Fruit fly (Drosophila melanogaster) whole organism, adult: ENCODE data around the gene CG43094.
A peak's percentile ranks its signal among the peaks of the same experiment; 100 is the strongest.

ENCODE experiments used
- CG11617 ChIP-seq: fragments of 200-800 bp; sonication (Bioruptor generic); optimal IDR thresholded peaks from 2 replicates; lab custom pipeline; 2017; ENCODE audit warnings: mild to moderate bottlenecking, missing biosample characterization, missing genetic modification reagents, missing genetic modification characterization
- CG12768 ChIP-seq: fragments of 200-800 bp; sonication (Bioruptor generic); optimal IDR thresholded peaks from 2 replicates; lab custom pipeline; 2017; ENCODE audit warnings: missing biosample characterization, missing genetic modification characterization, mild to moderate bottlenecking, moderate library complexity, missing genetic modification reagents
- CG14711 ChIP-seq: fragments of 200-800 bp; sonication (Bioruptor generic); optimal IDR thresholded peaks from 2 replicates; lab custom pipeline; 2018; ENCODE audit warnings: missing biosample characterization, mild to moderate bottlenecking, missing genetic modification characterization, moderate library complexity
- CG1620 ChIP-seq: fragments of 200-800 bp; sonication (Bioruptor generic); optimal IDR thresholded peaks from 2 replicates; lab custom pipeline; 2016; ENCODE audit warnings: missing biosample characterization, missing genetic modification characterization
- CG33017 ChIP-seq: fragments of 200-800 bp; sonication (Bioruptor generic); optimal IDR thresholded peaks from 2 replicates; lab custom pipeline; 2018; ENCODE audit warnings: missing biosample characterization, mild to moderate bottlenecking, missing genetic modification characterization, moderate library complexity
- CG5204 ChIP-seq: fragments of 200-800 bp; sonication (Bioruptor generic); optimal IDR thresholded peaks from 2 replicates; lab custom pipeline; 2016; ENCODE audit warnings: missing biosample characterization, missing genetic modification characterization
- CG7101 ChIP-seq: fragments of 200-800 bp; sonication (Bioruptor generic); optimal IDR thresholded peaks from 2 replicates; lab custom pipeline; 2018; ENCODE audit warnings: missing biosample characterization, mild to moderate bottlenecking, missing genetic modification characterization, moderate library complexity
- Clk ChIP-seq: fragments of 200-800 bp; sonication (Bioruptor generic); optimal IDR thresholded peaks from 2 replicates; lab custom pipeline; 2017; ENCODE audit warnings: missing biosample characterization, missing genetic modification characterization
- Hr96 ChIP-seq: fragments of 200-800 bp; sonication (Bioruptor generic); optimal IDR thresholded peaks from 2 replicates; lab custom pipeline; 2016; ENCODE audit warnings: missing biosample characterization, missing genetic modification characterization
- Mnt ChIP-seq: fragments of 200-800 bp; sonication (Bioruptor generic); optimal IDR thresholded peaks from 2 replicates; lab custom pipeline; 2016; ENCODE audit warnings: missing biosample characterization, mild to moderate bottlenecking, missing genetic modification characterization
- cnc ChIP-seq, 2 experiments: fragments of >200 bp; optimal IDR thresholded peaks; 2 replicates each; lab custom pipeline; 2017
- kay ChIP-seq: fragments of 200-800 bp; sonication (Bioruptor generic); peaks from one replicate; lab custom pipeline; 2016; ENCODE audit warnings: missing biosample characterization, missing genetic modification characterization, borderline replicate concordance
- ovo ChIP-seq: fragments of 200-800 bp; sonication (Bioruptor generic); optimal IDR thresholded peaks from 2 replicates; lab custom pipeline; 2016; ENCODE audit warnings: missing biosample characterization, missing genetic modification characterization
- tj ChIP-seq: fragments of 200-800 bp; sonication (Bioruptor generic); optimal IDR thresholded peaks from 3 replicates; lab custom pipeline; 2017; ENCODE audit warnings: missing biosample characterization, mild to moderate bottlenecking, missing genetic modification characterization, moderate library complexity

DNA sequence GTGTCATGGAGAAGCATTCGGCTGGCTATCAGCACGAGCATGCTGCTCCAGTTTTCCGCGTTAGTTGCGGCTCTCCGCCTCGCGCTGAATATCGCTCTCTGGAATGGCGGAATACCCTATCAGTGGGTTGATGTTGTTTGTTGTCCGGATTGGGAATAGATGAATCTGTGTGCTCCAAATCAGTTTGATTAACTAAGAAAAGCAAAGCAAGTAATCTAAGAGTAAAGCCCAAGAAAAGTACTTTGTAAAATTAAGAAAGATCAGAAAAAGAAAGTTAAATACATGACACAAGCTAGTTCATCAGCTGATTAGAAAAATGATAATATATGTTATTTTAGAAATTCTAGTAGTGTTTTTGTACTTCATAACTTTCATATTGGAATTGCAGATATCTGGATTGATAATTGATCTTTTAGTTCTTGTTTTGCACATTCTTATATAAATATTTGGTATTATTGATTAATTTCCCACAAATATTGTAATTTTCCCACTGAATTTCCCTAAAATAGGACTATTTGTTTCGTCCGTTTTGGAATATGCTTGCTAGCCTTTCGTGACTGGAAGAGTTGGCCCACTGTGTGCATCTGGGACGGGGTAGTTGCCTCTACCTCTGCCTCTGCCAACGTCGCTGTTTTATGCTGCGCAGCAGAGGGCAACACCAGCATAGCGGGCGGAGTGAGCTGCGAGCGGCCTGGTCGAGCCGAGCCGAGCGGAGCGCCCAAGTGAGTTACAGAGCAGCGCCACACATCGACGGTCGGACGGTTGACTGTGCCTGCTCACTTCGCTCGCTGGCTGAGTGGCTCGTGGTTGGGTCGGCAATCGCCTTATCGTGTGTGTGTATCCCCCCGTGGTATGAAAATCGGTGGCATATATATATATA is 16.7 kb downstream of the CG43094 start:
- no peak for TF ChIP-seq cnc (optimal IDR thresholded peaks at IDR 0.05; lab: Kevin White, UChicago)
- no peak for TF ChIP-seq CG12768
- no peak for TF ChIP-seq tj
- TF ChIP-seq Hr96: peak; percentile 24
- TF ChIP-seq kay: peak; percentile 74
- no peak for TF ChIP-seq CG14711 (tag; lab: Kevin White, UChicago)
- TF ChIP-seq CG11617: peak; percentile 42
- peak; percentile 37 for TF ChIP-seq CG5204 (GFP tag; lab: Kevin White, UChicago)
- TF ChIP-seq CG7101: peak; percentile 1
- TF ChIP-seq Mnt (GFP tag; lab: Kevin White, UChicago): peak; percentile 37
- no peak for TF ChIP-seq ovo (GFP tag; lab: Kevin White, UChicago)
- TF ChIP-seq Clk (GFP tag; lab: Kevin White, UChicago): no peak
- no peak for TF ChIP-seq CG1620 (GFP tag; lab: Kevin White, UChicago)
- TF ChIP-seq CG33017 (tag; lab: Kevin White, UChicago): peak; percentile 38
